Worm (Caenorhabditis elegans): ENCODE data around the gene exos-9.
A peak's percentile ranks its signal among the peaks of the same experiment; 100 is the strongest.

exos-9 gene

ce11 chrIII:7148191-7148590, 49.7 kb downstream of the exos-9 start:
- TF ChIP-seq efl-1 (optimal IDR thresholded peaks at IDR 0.05), result no peak
- peak in 1 of 2 experiments; percentile 86 for TF ChIP-seq efl-1 (GFP tag; optimal IDR thresholded peaks at IDR 0.05 in 1 of 2)
- TF ChIP-seq lin-13 (GFP tag; optimal IDR thresholded peaks at IDR 0.05), result no peak
- no peak for TF ChIP-seq lir-3 (tag; optimal IDR thresholded peaks at IDR 0.05; ENCODE audit: poor library complexity)
- no peak for TF ChIP-seq egl-27 (tag; optimal IDR thresholded peaks at IDR 0.05)

- TF ChIP-seq dpl-1 (GFP tag; optimal IDR thresholded peaks at IDR 0.05) (no peak), fkh-10 (GFP tag; optimal IDR thresholded peaks at IDR 0.05) (no peak), pag-3 (tag; optimal IDR thresholded peaks at IDR 0.05; ENCODE audit: borderline replicate concordance, insufficient read depth) (no peak), snu-23 (GFP tag; optimal IDR thresholded peaks at IDR 0.05) (no peak), sptf-1 (tag; optimal IDR thresholded peaks at IDR 0.05) (no peak), efl-1 (optimal IDR thresholded peaks at IDR 0.05) (no peak), efl-1 (GFP tag; optimal IDR thresholded peaks at IDR 0.05 in 1 of 2) (no peak), unc-86 (tag; optimal IDR thresholded peaks at IDR 0.05) (no peak), swsn-7 (tag; optimal IDR thresholded peaks at IDR 0.05) (no peak), hlh-4 (tag; optimal IDR thresholded peaks at IDR 0.05) (no peak), ces-1 (GFP tag; optimal IDR thresholded peaks at IDR 0.05) (no peak), nhr-71 (tag; optimal IDR thresholded peaks at IDR 0.05) (no peak), ceh-88 (GFP tag; IDR thresholded peaks at IDR 0.05) (no peak), alr-1 (tag; optimal IDR thresholded peaks at IDR 0.05; ENCODE audit: borderline replicate concordance) (no peak), isw-1 (GFP tag; IDR thresholded peaks at IDR 0.05) (no peak), lin-14 (GFP tag; optimal IDR thresholded peaks at IDR 0.05) (no peak)
Observed at ce11 chrIII:7146341-7146740, 51.5 kb downstream of the exos-9 start.
